Fruit fly (Drosophila melanogaster) whole organism, embryonic: ENCODE results near the gene CG9132.

ENCODE experiments used
- Abd-B ChIP-seq: fragments of 200-800 bp; sonication (Bioruptor generic); optimal IDR thresholded peaks from 2 replicates; lab custom pipeline; 2018; ENCODE audit warnings: missing biosample characterization, mild to moderate bottlenecking, missing genetic modification characterization, moderate library complexity
- BtbVII ChIP-seq: fragments of 200-800 bp; sonication (Bioruptor generic); optimal IDR thresholded peaks from 3 replicates; lab custom pipeline; 2017; ENCODE audit warnings: missing biosample characterization, mild to moderate bottlenecking, missing genetic modification characterization
- CG10147 ChIP-seq: fragments of 200-800 bp; sonication (Bioruptor generic); optimal IDR thresholded peaks from 2 replicates; lab custom pipeline; 2019; ENCODE audit warnings: missing biosample characterization, mild to moderate bottlenecking, missing genetic modification characterization, moderate library complexity
- CG1024 ChIP-seq: fragments of 200-800 bp; sonication (Bioruptor generic); IDR thresholded peaks from 2 replicates; pipeline ENCODE4 v1.3.6; 2022; ENCODE audit warnings: missing biosample characterization, missing genetic modification characterization
- CG10431 ChIP-seq: fragments of 200-800 bp; sonication (Bioruptor generic); optimal IDR thresholded peaks from 3 replicates; lab custom pipeline; 2018; ENCODE audit warnings: missing biosample characterization, mild to moderate bottlenecking, missing genetic modification characterization
- CG11504 ChIP-seq: fragments of 200-800 bp; sonication (Bioruptor generic); optimal IDR thresholded peaks from 3 replicates; lab custom pipeline; 2019; ENCODE audit warnings: missing biosample characterization, mild to moderate bottlenecking, missing genetic modification characterization, moderate library complexity
- CG11723 ChIP-seq: fragments of 200-800 bp; sonication (Bioruptor generic); optimal IDR thresholded peaks from 2 replicates; lab custom pipeline; 2017; ENCODE audit warnings: missing biosample characterization, mild to moderate bottlenecking, missing genetic modification characterization
- CG12391 ChIP-seq: fragments of 200-800 bp; sonication (Bioruptor generic); optimal IDR thresholded peaks from 3 replicates; lab custom pipeline; 2018; ENCODE audit warnings: missing biosample characterization, mild to moderate bottlenecking, missing genetic modification characterization, moderate library complexity
- CG12744 ChIP-seq: fragments of 200-800 bp; sonication (Bioruptor generic); optimal IDR thresholded peaks from 2 replicates; lab custom pipeline; 2016; ENCODE audit warnings: missing biosample characterization, missing genetic modification characterization
- CG12769 ChIP-seq: fragments of 200-800 bp; sonication (Bioruptor generic); optimal IDR thresholded peaks from 2 replicates; lab custom pipeline; 2019; ENCODE audit warnings: missing biosample characterization, mild to moderate bottlenecking, missing genetic modification characterization, moderate library complexity
- CG14965 ChIP-seq: fragments of 200-800 bp; sonication (Bioruptor generic); optimal IDR thresholded peaks from 2 replicates; lab custom pipeline; 2016; ENCODE audit warnings: missing biosample characterization, missing genetic modification characterization, borderline replicate concordance
- CG17361 ChIP-seq: fragments of 200-800 bp; sonication (Bioruptor generic); IDR thresholded peaks from 3 replicates; pipeline ENCODE4 v1.3.6; 2022; ENCODE audit warnings: missing biosample characterization, missing genetic modification characterization
- CG3065 ChIP-seq: fragments of 200-800 bp; sonication (Bioruptor generic); optimal IDR thresholded peaks from 2 replicates; lab custom pipeline; 2016; ENCODE audit warnings: missing biosample characterization, missing genetic modification characterization
- CG3407 ChIP-seq: fragments of 200-800 bp; sonication (Bioruptor generic); optimal IDR thresholded peaks from 2 replicates; lab custom pipeline; 2018; ENCODE audit warnings: missing biosample characterization, mild to moderate bottlenecking, missing genetic modification characterization
- CG4424 ChIP-seq: fragments of 200-800 bp; sonication (Bioruptor generic); optimal IDR thresholded peaks from 3 replicates; lab custom pipeline; 2016; ENCODE audit warnings: missing biosample characterization, missing genetic modification characterization
- CG4820 ChIP-seq: fragments of 200-800 bp; sonication (Bioruptor generic); optimal IDR thresholded peaks from 3 replicates; lab custom pipeline; 2016; ENCODE audit warnings: missing biosample characterization, missing genetic modification characterization
- CG5953 ChIP-seq: fragments of 200-800 bp; sonication (Bioruptor generic); IDR thresholded peaks from 2 replicates; pipeline ENCODE4 v1.3.6; 2022; ENCODE audit warnings: missing biosample characterization, missing genetic modification characterization
- CG6654 ChIP-seq: fragments of 200-800 bp; sonication (Bioruptor generic); optimal IDR thresholded peaks from 2 replicates; lab custom pipeline; 2017; ENCODE audit warnings: missing biosample characterization, mild to moderate bottlenecking, missing genetic modification characterization
- Deaf1 ChIP-seq: fragments of 200-800 bp; optimal IDR thresholded peaks from 3 replicates; lab custom pipeline; 2019; ENCODE audit warnings: missing biosample characterization, mild to moderate bottlenecking, missing genetic modification characterization, moderate library complexity
- Fer1 ChIP-seq: fragments of 200-800 bp; sonication (Bioruptor generic); optimal IDR thresholded peaks from 2 replicates; lab custom pipeline; 2017; ENCODE audit warnings: missing biosample characterization, mild to moderate bottlenecking, missing genetic modification characterization
- GATAe ChIP-seq: fragments of 200-800 bp; sonication (Bioruptor generic); conservative IDR thresholded peaks from 2 replicates; pipeline ENCODE4 v1.3.6; 2022; ENCODE audit warnings: missing biosample characterization, missing genetic modification characterization
- H15 ChIP-seq: fragments of 200-800 bp; sonication (Bioruptor generic); IDR thresholded peaks from 3 replicates; pipeline ENCODE4 v1.3.6; 2022; ENCODE audit warnings: missing biosample characterization, missing genetic modification characterization
- HHEX ChIP-seq: fragments of 200-800 bp; sonication (Bioruptor generic); optimal IDR thresholded peaks from 3 replicates; lab custom pipeline; 2017; ENCODE audit warnings: missing biosample characterization, mild to moderate bottlenecking, missing genetic modification characterization, missing genetic modification reagents
- Hr39 ChIP-seq: fragments of >200 bp; optimal IDR thresholded peaks from 2 replicates; lab custom pipeline; 2017
- Hr78 ChIP-seq, 2 experiments: fragments of 200-800 bp in 1 of 2; fragments of >200 bp in 1 of 2; sonication (Bioruptor generic) in 1 of 2; optimal IDR thresholded peaks; 2 replicates each; lab custom pipeline; 2017 to 2019; ENCODE audit warnings: missing biosample characterization in 2 of 2, missing genetic modification characterization in 2 of 2, mild to moderate bottlenecking in 1 of 2, moderate library complexity in 1 of 2
- Jarid2 ChIP-seq: fragments of 200-800 bp; sonication (Bioruptor generic); optimal IDR thresholded peaks from 3 replicates; lab custom pipeline; 2017; ENCODE audit warnings: mild to moderate bottlenecking, missing biosample characterization, missing genetic modification reagents, missing genetic modification characterization
- Meics ChIP-seq: fragments of 200-800 bp; sonication (Bioruptor generic); optimal IDR thresholded peaks from 2 replicates; lab custom pipeline; 2017; ENCODE audit warnings: missing biosample characterization, mild to moderate bottlenecking, missing genetic modification characterization
- NK7.1 ChIP-seq: fragments of 200-800 bp; sonication (Bioruptor generic); optimal IDR thresholded peaks from 3 replicates; lab custom pipeline; 2016; ENCODE audit warnings: missing biosample characterization, missing genetic modification characterization
- Neu2 ChIP-seq: fragments of 200-800 bp; sonication (Bioruptor generic); optimal IDR thresholded peaks from 3 replicates; lab custom pipeline; 2016; ENCODE audit warnings: missing biosample characterization, missing genetic modification characterization, borderline replicate concordance
- Nf-YA ChIP-seq: fragments of 200-800 bp; sonication (Bioruptor generic); IDR thresholded peaks from 2 replicates; pipeline ENCODE4 v1.3.6; 2022; ENCODE audit warnings: missing biosample characterization, missing genetic modification characterization
- Ravus ChIP-seq: fragments of 200-800 bp; sonication (Bioruptor generic); IDR thresholded peaks from 2 replicates; pipeline ENCODE4 v1.3.6; 2022; ENCODE audit warnings: missing biosample characterization, missing genetic modification characterization
- Side ChIP-seq: fragments of 200-800 bp; sonication (Bioruptor generic); optimal IDR thresholded peaks from 2 replicates; lab custom pipeline; 2016; ENCODE audit warnings: missing biosample characterization, missing genetic modification characterization
- Sox102F ChIP-seq: fragments of 200-800 bp; sonication (Bioruptor generic); optimal IDR thresholded peaks from 2 replicates; lab custom pipeline; 2018; ENCODE audit warnings: missing biosample characterization, mild to moderate bottlenecking, missing genetic modification characterization, moderate library complexity
- Xbp1 ChIP-seq: fragments of 200-800 bp; sonication (Bioruptor generic); optimal IDR thresholded peaks from 3 replicates; lab custom pipeline; 2016; ENCODE audit warnings: missing biosample characterization, mild to moderate bottlenecking, missing genetic modification characterization
- abd-A ChIP-seq: fragments of 200-800 bp; sonication (Bioruptor generic); optimal IDR thresholded peaks from 3 replicates; lab custom pipeline; 2019; ENCODE audit warnings: missing biosample characterization, mild to moderate bottlenecking, missing genetic modification characterization, moderate library complexity
- ase ChIP-seq: fragments of 200-800 bp; sonication (Bioruptor generic); IDR thresholded peaks from 3 replicates; pipeline ENCODE4 v1.3.6; 2022; ENCODE audit warnings: missing biosample characterization, missing genetic modification characterization
- bcd ChIP-seq: fragments of 200-800 bp; sonication (Bioruptor generic); optimal IDR thresholded peaks from 2 replicates; lab custom pipeline; 2017; ENCODE audit warnings: missing biosample characterization, mild to moderate bottlenecking, missing genetic modification characterization
- chif ChIP-seq, 2 experiments: fragments of 200-800 bp; sonication (Bioruptor generic); optimal IDR thresholded peaks; 3 replicates each; lab custom pipeline; 2016; ENCODE audit warnings: missing biosample characterization in 2 of 2, missing genetic modification characterization in 2 of 2
- croc ChIP-seq: fragments of 200-800 bp; sonication (Bioruptor generic); conservative IDR thresholded peaks from 3 replicates; pipeline ENCODE4 v1.3.6; 2022; ENCODE audit warnings: missing biosample characterization, missing genetic modification characterization
- dan ChIP-seq: fragments of 200-800 bp; sonication (Bioruptor generic); IDR thresholded peaks from 2 replicates; pipeline ENCODE4 v1.3.6; 2022; ENCODE audit warnings: missing biosample characterization, missing genetic modification characterization
- dm ChIP-seq: fragments of 200-800 bp; sonication (Bioruptor generic); optimal IDR thresholded peaks from 3 replicates; lab custom pipeline; 2016; ENCODE audit warnings: missing biosample characterization, missing genetic modification characterization
- dmrt99B ChIP-seq: fragments of 200-800 bp; sonication (Bioruptor generic); optimal IDR thresholded peaks from 2 replicates; lab custom pipeline; 2018; ENCODE audit warnings: missing biosample characterization, mild to moderate bottlenecking, missing genetic modification characterization, moderate library complexity
- emc ChIP-seq: fragments of 200-800 bp; sonication (Bioruptor generic); optimal IDR thresholded peaks from 2 replicates; lab custom pipeline; 2016; ENCODE audit warnings: missing biosample characterization, missing genetic modification characterization
- grau ChIP-seq: fragments of 200-800 bp; optimal IDR thresholded peaks from 3 replicates; lab custom pipeline; 2019; ENCODE audit warnings: missing biosample characterization, mild to moderate bottlenecking, missing genetic modification characterization, moderate library complexity
- gsb-n ChIP-seq: fragments of 200-800 bp; sonication (Bioruptor generic); optimal IDR thresholded peaks from 3 replicates; lab custom pipeline; 2018; ENCODE audit warnings: missing biosample characterization, mild to moderate bottlenecking, missing genetic modification characterization
- gt ChIP-seq: fragments of 200-800 bp; sonication (Bioruptor generic); IDR thresholded peaks from 2 replicates; pipeline ENCODE4 v1.3.6; 2022; ENCODE audit warnings: missing biosample characterization, missing genetic modification characterization
- nerfin-1 ChIP-seq: fragments of 200-800 bp; sonication (Bioruptor generic); optimal IDR thresholded peaks from 3 replicates; lab custom pipeline; 2019; ENCODE audit warnings: missing biosample characterization, mild to moderate bottlenecking, missing genetic modification characterization, moderate library complexity
- nom ChIP-seq: fragments of 200-800 bp; sonication (Bioruptor generic); optimal IDR thresholded peaks from 2 replicates; lab custom pipeline; 2017; ENCODE audit warnings: missing biosample characterization, missing genetic modification characterization, mild to moderate bottlenecking, moderate library complexity, missing genetic modification reagents
- oc ChIP-seq: fragments of 200-800 bp; sonication (Bioruptor generic); optimal IDR thresholded peaks from 2 replicates; lab custom pipeline; 2018; ENCODE audit warnings: missing biosample characterization, mild to moderate bottlenecking, missing genetic modification characterization, moderate library complexity
- phol ChIP-seq: fragments of 200-800 bp; sonication (Bioruptor generic); optimal IDR thresholded peaks from 3 replicates; lab custom pipeline; 2018; ENCODE audit warnings: missing biosample characterization, mild to moderate bottlenecking, missing genetic modification characterization, moderate library complexity
- ranshi ChIP-seq: fragments of 200-800 bp; sonication (Bioruptor generic); IDR thresholded peaks from 2 replicates; pipeline ENCODE4 v1.3.6; 2022; ENCODE audit warnings: missing biosample characterization, missing genetic modification characterization
- stc ChIP-seq: fragments of 200-800 bp; sonication (Bioruptor generic); IDR thresholded peaks from 2 replicates; pipeline ENCODE4 v1.3.6; 2022; ENCODE audit warnings: missing biosample characterization, missing genetic modification characterization

CG9132 gene

DNA sequence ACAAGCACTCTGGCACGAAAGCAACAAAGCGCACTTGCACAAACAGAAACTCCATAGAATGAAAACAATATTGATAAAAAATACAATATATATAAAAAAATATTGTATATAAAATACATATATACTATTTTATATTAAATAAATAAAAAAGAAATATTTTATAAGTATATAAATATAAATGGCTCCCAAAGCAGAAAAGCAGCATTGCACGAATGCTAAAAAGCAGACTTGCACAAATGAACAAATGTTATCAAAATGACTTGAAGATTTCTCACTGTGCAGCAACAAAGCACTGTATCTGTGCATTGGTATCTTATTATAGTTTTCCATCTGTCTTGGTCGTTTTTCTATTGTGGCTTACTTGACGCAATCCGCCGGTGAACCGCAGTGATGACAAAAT lies 31.7 kb downstream of the CG9132 start (continued):
- TF ChIP-seq NK7.1 (GFP tag; lab: Kevin White, UChicago) (no peak), CG10147 (GFP tag; lab: Kevin White, UChicago) (no peak), HHEX (GFP tag; lab: Kevin White, UChicago) (peak; percentile 15), CG4820 (GFP tag; lab: Kevin White, UChicago) (no peak), CG17361 (GFP tag; lab: Robert Waterston, UW) (0 out of 3 replicates have a peak, but pooled peaks have one; percentile 22), CG6654 (GFP tag; lab: Kevin White, UChicago) (no peak), CG11723 (no peak), Meics (GFP tag; lab: Kevin White, UChicago) (no peak), Fer1 (GFP tag; lab: Kevin White, UChicago) (peak; percentile 11), croc (no peak), nom (GFP tag; lab: Kevin White, UChicago) (no peak), phol (peak; percentile 32), ranshi (GFP tag; lab: Robert Waterston, UW) (no peak), Sox102F (GFP tag; lab: Kevin White, UChicago) (peak; percentile 24), nerfin-1 (tag; lab: Kevin White, UChicago) (no peak), CG14965 (no peak), grau (tag; lab: Kevin White, UChicago) (peak; percentile 33), Hr39 (no peak), ase (no peak), dm (no peak), CG12744 (no peak), CG3065 (GFP tag; lab: Kevin White, UChicago) (no peak), stc (GFP tag; lab: Robert Waterston, UW) (no peak), gsb-n (no peak), Abd-B (GFP tag; lab: Kevin White, UChicago) (no peak), CG3407 (no peak), Hr78 (GFP tag; optimal IDR thresholded peaks at IDR 0.05; lab: Kevin White, UChicago) (no peak), CG12769 (tag; lab: Kevin White, UChicago) (no peak), CG12391 (tag; lab: Kevin White, UChicago) (no peak), CG11504 (peak; percentile 69), Side (GFP tag; lab: Kevin White, UChicago) (no peak), CG10431 (GFP tag; lab: Kevin White, UChicago) (no peak), Nf-YA (GFP tag; lab: Robert Waterston, UW) (no peak), dan (no peak), Deaf1 (no peak), Ravus (GFP tag; lab: Robert Waterston, UW) (no peak), bcd (GFP tag; lab: Kevin White, UChicago) (no peak), oc (tag; lab: Kevin White, UChicago) (peak; percentile 3), abd-A (tag; lab: Kevin White, UChicago) (no peak), emc (GFP tag; lab: Kevin White, UChicago) (no peak), dmrt99B (tag; lab: Kevin White, UChicago) (peak; percentile 63), CG5953 (no peak), Xbp1 (GFP tag; lab: Kevin White, UChicago) (no peak), CG4424 (GFP tag; lab: Kevin White, UChicago) (peak; percentile 5), H15 (GFP tag; lab: Robert Waterston, UW) (no peak), GATAe (GFP tag; lab: Robert Waterston, UW) (no peak), chif (GFP tag; optimal IDR thresholded peaks at IDR 0.05; lab: Kevin White, UChicago) (no peak), Neu2 (GFP tag; lab: Kevin White, UChicago) (no peak), CG1024 (no peak), Jarid2 (no peak), BtbVII (GFP tag; lab: Kevin White, UChicago) (no peak), gt (GFP tag; lab: Robert Waterston, UW) (no peak)
